Fruit fly (Drosophila melanogaster) whole organism, embryonic: ENCODE results near the gene Bx42.

Experiments used
- Antp ChIP-seq: fragments of 200-800 bp; sonication (Bioruptor generic); optimal IDR thresholded peaks from 3 replicates; lab custom pipeline; 2016; ENCODE audit warnings: missing biosample characterization, missing genetic modification characterization
- BEAF-32 ChIP-seq: fragments of 200-800 bp; sonication (Bioruptor generic); optimal IDR thresholded peaks from 3 replicates; lab custom pipeline; 2017; ENCODE audit warnings: missing biosample characterization, missing genetic modification characterization, mild to moderate bottlenecking, moderate library complexity, missing genetic modification reagents
- CG1024 ChIP-seq: fragments of 200-800 bp; sonication (Bioruptor generic); IDR thresholded peaks from 2 replicates; pipeline ENCODE4 v1.3.6; 2022; ENCODE audit warnings: missing biosample characterization, missing genetic modification characterization
- CG10366 ChIP-seq: fragments of 200-800 bp; sonication (Bioruptor generic); IDR thresholded peaks from 2 replicates; pipeline ENCODE4 v1.3.6; 2022; ENCODE audit warnings: missing biosample characterization, missing genetic modification characterization
- CG11085 ChIP-seq: fragments of 200-800 bp; sonication (Bioruptor generic); IDR thresholded peaks from 2 replicates; pipeline ENCODE4 v1.3.6; 2022; ENCODE audit warnings: missing biosample characterization, missing genetic modification characterization
- CG12219 ChIP-seq: fragments of 200-800 bp; sonication (Bioruptor generic); optimal IDR thresholded peaks from 3 replicates; lab custom pipeline; 2018; ENCODE audit warnings: missing biosample characterization, mild to moderate bottlenecking, missing genetic modification characterization
- CG12236 ChIP-seq: fragments of 200-800 bp; sonication (Bioruptor generic); optimal IDR thresholded peaks from 2 replicates; lab custom pipeline; 2016; ENCODE audit warnings: missing biosample characterization, missing genetic modification characterization
- CG12659 ChIP-seq: fragments of 200-800 bp; sonication (Bioruptor generic); optimal IDR thresholded peaks from 3 replicates; lab custom pipeline; 2017; ENCODE audit warnings: mild to moderate bottlenecking, missing biosample characterization, missing genetic modification reagents, missing genetic modification characterization
- CG14710 ChIP-seq: fragments of 200-800 bp; sonication (Bioruptor generic); optimal IDR thresholded peaks from 3 replicates; lab custom pipeline; 2019; ENCODE audit warnings: missing biosample characterization, mild to moderate bottlenecking, missing genetic modification characterization, moderate library complexity
- CG15073 ChIP-seq: fragments of 200-800 bp; sonication (Bioruptor generic); optimal IDR thresholded peaks from 2 replicates; lab custom pipeline; 2016; ENCODE audit warnings: missing biosample characterization, missing genetic modification characterization
- CG1529 ChIP-seq: fragments of 200-800 bp; sonication (Bioruptor generic); optimal IDR thresholded peaks from 3 replicates; lab custom pipeline; 2018; ENCODE audit warnings: missing biosample characterization, missing genetic modification characterization
- CG15479 ChIP-seq: fragments of 200-800 bp; sonication (Bioruptor generic); optimal IDR thresholded peaks from 3 replicates; lab custom pipeline; 2019; ENCODE audit warnings: missing biosample characterization, mild to moderate bottlenecking, missing genetic modification characterization, moderate library complexity
- CG15514 ChIP-seq: fragments of 200-800 bp; sonication (Bioruptor generic); optimal IDR thresholded peaks from 3 replicates; lab custom pipeline; 2017; ENCODE audit warnings: missing biosample characterization, missing genetic modification characterization, mild to moderate bottlenecking, moderate library complexity, missing genetic modification reagents
- CG1603 ChIP-seq: fragments of 200-800 bp; sonication (Bioruptor generic); optimal IDR thresholded peaks from 2 replicates; lab custom pipeline; 2019; ENCODE audit warnings: missing biosample characterization, mild to moderate bottlenecking, missing genetic modification characterization, moderate library complexity
- CG1647 ChIP-seq: fragments of 200-800 bp; sonication (Bioruptor generic); optimal IDR thresholded peaks from 3 replicates; lab custom pipeline; 2016; ENCODE audit warnings: missing biosample characterization, missing genetic modification characterization
- CG17802 ChIP-seq: fragments of 200-800 bp; sonication (Bioruptor generic); optimal IDR thresholded peaks from 2 replicates; lab custom pipeline; 2018; ENCODE audit warnings: missing biosample characterization, mild to moderate bottlenecking, missing genetic modification characterization, moderate library complexity
- CG2889 ChIP-seq: fragments of 200-800 bp; sonication (Bioruptor generic); IDR thresholded peaks from 3 replicates; pipeline ENCODE4 v1.3.6; 2022; ENCODE audit warnings: missing biosample characterization, missing genetic modification characterization
- CG3726 ChIP-seq: fragments of 200-800 bp; sonication (Bioruptor generic); IDR thresholded peaks from 3 replicates; pipeline ENCODE4, ENCODE4 v1.3.6; 2022; ENCODE audit warnings: missing biosample characterization, missing genetic modification characterization
- CG3995 ChIP-seq: fragments of 200-800 bp; sonication (Bioruptor generic); optimal IDR thresholded peaks from 3 replicates; lab custom pipeline; 2016; ENCODE audit warnings: missing biosample characterization, missing genetic modification characterization
- CG4617 ChIP-seq: fragments of 200-800 bp; sonication (Bioruptor generic); optimal IDR thresholded peaks from 3 replicates; lab custom pipeline; 2016; ENCODE audit warnings: missing biosample characterization, missing genetic modification characterization, borderline replicate concordance
- CG4820 ChIP-seq: fragments of 200-800 bp; sonication (Bioruptor generic); optimal IDR thresholded peaks from 3 replicates; lab custom pipeline; 2016; ENCODE audit warnings: missing biosample characterization, missing genetic modification characterization
- CG6254 ChIP-seq: fragments of 200-800 bp; sonication (Bioruptor generic); optimal IDR thresholded peaks from 3 replicates; lab custom pipeline; 2017; ENCODE audit warnings: mild to moderate bottlenecking, missing biosample characterization, missing genetic modification reagents, missing genetic modification characterization
- CG9215 ChIP-seq: fragments of 200-800 bp; sonication (Bioruptor generic); IDR thresholded peaks from 2 replicates; pipeline ENCODE4 v1.3.6; 2022; ENCODE audit warnings: missing biosample characterization, missing genetic modification characterization
- CG9609 ChIP-seq: fragments of 200-800 bp; sonication (Bioruptor generic); optimal IDR thresholded peaks from 3 replicates; lab custom pipeline; 2016; ENCODE audit warnings: missing biosample characterization, missing genetic modification characterization
- CG9727 ChIP-seq: fragments of 200-800 bp; sonication (Bioruptor generic); optimal IDR thresholded peaks from 3 replicates; lab custom pipeline; 2017; ENCODE audit warnings: missing biosample characterization, mild to moderate bottlenecking, missing genetic modification characterization
- CG9817 ChIP-seq: fragments of 200-800 bp; sonication (Bioruptor generic); optimal IDR thresholded peaks from 2 replicates; lab custom pipeline; 2018; ENCODE audit warnings: missing biosample characterization, mild to moderate bottlenecking, missing genetic modification characterization, moderate library complexity
- Camta ChIP-seq: fragments of 200-800 bp; sonication (Bioruptor generic); optimal IDR thresholded peaks from 2 replicates; lab custom pipeline; 2016; ENCODE audit warnings: missing biosample characterization, missing genetic modification characterization
- Dref ChIP-seq: fragments of 200-800 bp; sonication (Bioruptor generic); IDR thresholded peaks from 2 replicates; pipeline ENCODE4 v1.3.6; 2022; ENCODE audit warnings: missing biosample characterization, missing genetic modification characterization
- Ets65A ChIP-seq: fragments of 200-800 bp; sonication (Bioruptor generic); peaks from one replicate; lab custom pipeline; 2016; ENCODE audit warnings: missing biosample characterization, missing genetic modification characterization
- Gsc ChIP-seq: fragments of 200-800 bp; sonication (Bioruptor generic); IDR thresholded peaks from 2 replicates; pipeline ENCODE4 v1.3.6; 2022; ENCODE audit warnings: missing biosample characterization, missing genetic modification characterization
- HLH4C ChIP-seq: fragments of 200-800 bp; sonication (Bioruptor generic); IDR thresholded peaks from 3 replicates; pipeline ENCODE4 v1.3.6; 2022; ENCODE audit warnings: missing biosample characterization, missing genetic modification characterization; ENCODE audit not compliant: partially characterized antibody
- Mes4 ChIP-seq: fragments of 200-800 bp; sonication (Bioruptor generic); optimal IDR thresholded peaks from 2 replicates; lab custom pipeline; 2016; ENCODE audit warnings: missing biosample characterization, missing genetic modification characterization
- Scr ChIP-seq: fragments of 200-800 bp; sonication (Bioruptor generic); IDR thresholded peaks from 2 replicates; pipeline ENCODE4 v1.3.6; 2022; ENCODE audit warnings: missing biosample characterization, missing genetic modification characterization; ENCODE audit not compliant: partially characterized antibody
- Sry-δ ChIP-seq: fragments of 200-800 bp; sonication (Bioruptor generic); optimal IDR thresholded peaks from 2 replicates; lab custom pipeline; 2016; ENCODE audit warnings: missing biosample characterization, missing genetic modification characterization
- Usf ChIP-seq: fragments of 200-800 bp; sonication (Bioruptor generic); optimal IDR thresholded peaks from 2 replicates; lab custom pipeline; 2017; ENCODE audit warnings: missing genotype, missing biosample characterization, missing genetic modification characterization
- Xrp1 ChIP-seq: fragments of 200-800 bp; sonication (Bioruptor generic); IDR thresholded peaks from 2 replicates; pipeline ENCODE4 v1.3.6; 2022; ENCODE audit warnings: missing biosample characterization, missing genetic modification characterization
- ase ChIP-seq: fragments of 200-800 bp; sonication (Bioruptor generic); IDR thresholded peaks from 3 replicates; pipeline ENCODE4 v1.3.6; 2022; ENCODE audit warnings: missing biosample characterization, missing genetic modification characterization
- az2 ChIP-seq: fragments of 200-800 bp; sonication (Bioruptor generic); optimal IDR thresholded peaks from 3 replicates; lab custom pipeline; 2016; ENCODE audit warnings: missing biosample characterization, missing genetic modification characterization
- chinmo ChIP-seq: fragments of 200-800 bp; sonication (Bioruptor generic); IDR thresholded peaks from 4 replicates; pipeline ENCODE4 v1.3.6; 2022; ENCODE audit warnings: missing biosample characterization, missing genetic modification characterization; ENCODE audit not compliant: partially characterized antibody
- ewg ChIP-seq: fragments of 200-800 bp; sonication (Bioruptor generic); optimal IDR thresholded peaks from 3 replicates; lab custom pipeline; 2017; ENCODE audit warnings: mild to moderate bottlenecking, missing biosample characterization, missing genetic modification reagents, missing genetic modification characterization
- fd64A ChIP-seq: fragments of 200-800 bp; sonication (Bioruptor generic); optimal IDR thresholded peaks from 3 replicates; lab custom pipeline; 2018; ENCODE audit warnings: missing biosample characterization, mild to moderate bottlenecking, missing genetic modification characterization
- gem ChIP-seq: fragments of 200-800 bp; sonication (Bioruptor generic); optimal IDR thresholded peaks from 2 replicates; lab custom pipeline; 2019; ENCODE audit warnings: missing biosample characterization, mild to moderate bottlenecking, missing genetic modification characterization, moderate library complexity
- lilli ChIP-seq: fragments of 200-800 bp; sonication (Bioruptor generic); optimal IDR thresholded peaks from 3 replicates; lab custom pipeline; 2016; ENCODE audit warnings: missing biosample characterization, missing genetic modification characterization
- otp ChIP-seq: fragments of 200-800 bp; sonication (Bioruptor generic); IDR thresholded peaks from 3 replicates; pipeline ENCODE4, ENCODE4 v1.3.6; 2022; ENCODE audit warnings: missing biosample characterization, missing genetic modification characterization
- pros ChIP-seq: fragments of 200-800 bp; sonication (Bioruptor generic); optimal IDR thresholded peaks from 3 replicates; lab custom pipeline; 2019; ENCODE audit warnings: missing biosample characterization, mild to moderate bottlenecking, missing genetic modification characterization, moderate library complexity
- sisA ChIP-seq: fragments of 200-800 bp; sonication (Bioruptor generic); IDR thresholded peaks from 2 replicates; pipeline ENCODE4 v1.3.6; 2022; ENCODE audit warnings: missing biosample characterization, missing genetic modification characterization
- sqz ChIP-seq: fragments of 200-800 bp; sonication (Bioruptor generic); optimal IDR thresholded peaks from 3 replicates; lab custom pipeline; 2018; ENCODE audit warnings: missing biosample characterization, mild to moderate bottlenecking, missing genetic modification characterization
- stwl ChIP-seq: fragments of 200-800 bp; sonication (Bioruptor generic); optimal IDR thresholded peaks from 3 replicates; lab custom pipeline; 2018; ENCODE audit warnings: missing biosample characterization, mild to moderate bottlenecking, missing genetic modification characterization, moderate library complexity
- twi ChIP-seq: fragments of 200-800 bp; optimal IDR thresholded peaks from 2 replicates; lab custom pipeline; 2019; ENCODE audit warnings: missing biosample characterization, mild to moderate bottlenecking, missing genetic modification characterization, moderate library complexity
- unc-4 ChIP-seq: fragments of 200-800 bp; sonication (Bioruptor generic); IDR thresholded peaks from 2 replicates; pipeline ENCODE4 v1.3.6; 2022; ENCODE audit warnings: missing biosample characterization, missing genetic modification characterization; ENCODE audit not compliant: partially characterized antibody
- zfh1 ChIP-seq: fragments of 200-800 bp; sonication (Bioruptor generic); IDR thresholded peaks from 3 replicates; pipeline ENCODE4 v1.3.6; 2022; ENCODE audit warnings: missing biosample characterization, missing genetic modification characterization

Gene Bx42

dm6 chrX:9106775-9107283, 425 bp upstream of the Bx42 start, which contains the start of gene Arfrp1:
TSS of gene Arfrp1 (plus strand) at chrX:9107069.
- TF ChIP-seq CG1647 (GFP tag; lab: Kevin White, UChicago) (no peak), CG9609 (GFP tag; lab: Kevin White, UChicago) (no peak), Ets65A (GFP tag; lab: Kevin White, UChicago) (peak; percentile 89), CG1024 (GFP tag; lab: Robert Waterston, UW) (no peak), ewg (GFP tag; lab: Kevin White, UChicago) (no peak), Gsc (GFP tag; lab: Robert Waterston, UW) (no peak), Camta (GFP tag; lab: Kevin White, UChicago) (peak; percentile 21), unc-4 (peak; percentile 75), sisA (GFP tag; lab: Robert Waterston, UW) (no peak), CG4820 (GFP tag; lab: Kevin White, UChicago) (peak; percentile 19), BEAF-32 (GFP tag; lab: Kevin White, UChicago) (peak; percentile 79), CG15073 (GFP tag; lab: Kevin White, UChicago) (no peak), CG9215 (0 out of 2 replicates have a peak, but pooled peaks have one; percentile 29), HLH4C (GFP tag; lab: Robert Waterston, UW) (peak; percentile 63; the same call in 2 of the 3 replicates), CG11085 (GFP tag; lab: Robert Waterston, UW) (no peak), pros (no peak), az2 (peak; percentile 13), CG3995 (GFP tag; lab: Kevin White, UChicago) (peak; percentile 53), CG2889 (GFP tag; lab: Robert Waterston, UW) (no peak), lilli (GFP tag; lab: Kevin White, UChicago) (no peak), CG1529 (GFP tag; lab: Kevin White, UChicago) (no peak), zfh1 (no peak), Mes4 (GFP tag; lab: Kevin White, UChicago) (no peak), CG12219 (GFP tag; lab: Kevin White, UChicago) (no peak), Xrp1 (GFP tag; lab: Robert Waterston, UW) (no peak), fd64A (no peak), CG12659 (GFP tag; lab: Kevin White, UChicago) (peak; percentile 17), Sry-δ (GFP tag; lab: Kevin White, UChicago) (peak; percentile 83), stwl (no peak), CG14710 (tag; lab: Kevin White, UChicago) (peak; percentile 47), CG9727 (GFP tag; lab: Kevin White, UChicago) (no peak), Scr (GFP tag; lab: Robert Waterston, UW) (peak; percentile 88), Dref (GFP tag; lab: Robert Waterston, UW) (peak; percentile 43), Usf (GFP tag; lab: Kevin White, UChicago) (no peak), CG9817 (peak; percentile 21), CG6254 (no peak), otp (GFP tag; lab: Robert Waterston, UW) (no peak), CG15514 (peak; percentile 31), CG15479 (GFP tag; lab: Kevin White, UChicago) (no peak), CG4617 (GFP tag; lab: Kevin White, UChicago) (peak; percentile 5), sqz (GFP tag; lab: Kevin White, UChicago) (no peak), CG10366 (peak; percentile 15; the same call in 1 of the 2 replicates), CG1603 (tag; lab: Kevin White, UChicago) (peak; percentile 12), CG3726 (no peak), twi (tag; lab: Kevin White, UChicago) (no peak), CG12236 (GFP tag; lab: Kevin White, UChicago) (no peak), CG17802 (tag; lab: Kevin White, UChicago) (no peak), ase (no peak), Antp (GFP tag; lab: Kevin White, UChicago) (no peak), chinmo (0 out of 4 replicates have a peak, but pooled peaks have one; percentile 72), gem (no peak)
